Fruit fly (Drosophila melanogaster) ovary, adult (tissue): ENCODE data around the gene Nepl3.

Experiments used
- CG17801 ChIP-seq: fragments of 200-800 bp; optimal IDR thresholded peaks from 2 replicates; lab custom pipeline; 2019; ENCODE audit warnings: missing biosample characterization, mild to moderate bottlenecking, missing genetic modification characterization, moderate library complexity; ENCODE audit not compliant: partially characterized antibody

Gene Nepl3

DNA sequence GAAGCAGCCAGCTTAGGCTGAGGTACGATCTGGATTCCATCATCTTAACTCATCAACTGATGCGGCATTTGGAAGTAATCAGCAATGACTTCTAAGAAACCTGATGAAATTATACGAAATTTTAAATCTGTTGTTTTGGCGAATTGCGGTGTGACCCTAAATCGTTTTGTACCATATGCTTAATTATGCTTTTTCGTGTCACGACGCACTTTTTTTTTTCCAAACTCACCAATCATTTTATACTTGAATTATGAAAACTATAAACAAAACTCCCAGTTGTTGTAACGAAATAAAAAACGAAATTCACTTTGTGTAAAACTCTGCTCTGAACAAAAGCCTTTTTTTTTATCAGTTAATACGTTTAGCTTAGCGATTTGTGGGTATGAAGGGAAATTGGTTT, at the start of gene Nepl3:
Gene Nepl3, minus strand, starts transcription at position 155 of the 400 bp plus-strand sequence.
- TF ChIP-seq CG17801 (GFP tag; lab: Kevin White, UChicago), result no peak

DNA sequence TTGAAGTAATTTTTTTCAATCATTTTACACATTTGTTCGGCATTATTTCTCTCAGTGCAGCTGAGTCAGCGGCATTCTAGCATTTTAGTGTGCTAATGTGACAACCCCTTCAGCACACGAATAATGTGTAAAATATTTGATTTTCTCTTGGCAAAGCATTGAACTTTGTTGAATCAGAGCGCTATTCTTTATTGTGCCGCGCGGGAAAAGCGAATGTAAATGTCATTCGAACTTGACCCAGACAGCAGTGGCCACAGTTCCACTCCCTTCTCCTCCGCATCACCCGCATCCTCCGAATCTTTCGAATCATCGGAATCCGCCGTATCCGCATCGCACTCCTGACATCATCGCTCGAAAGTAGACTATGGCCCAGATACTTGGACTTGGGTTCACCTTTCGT, 45.7 kb upstream of the Nepl3 start:
- no peak for TF ChIP-seq CG17801 (GFP tag; lab: Kevin White, UChicago)

DNA sequence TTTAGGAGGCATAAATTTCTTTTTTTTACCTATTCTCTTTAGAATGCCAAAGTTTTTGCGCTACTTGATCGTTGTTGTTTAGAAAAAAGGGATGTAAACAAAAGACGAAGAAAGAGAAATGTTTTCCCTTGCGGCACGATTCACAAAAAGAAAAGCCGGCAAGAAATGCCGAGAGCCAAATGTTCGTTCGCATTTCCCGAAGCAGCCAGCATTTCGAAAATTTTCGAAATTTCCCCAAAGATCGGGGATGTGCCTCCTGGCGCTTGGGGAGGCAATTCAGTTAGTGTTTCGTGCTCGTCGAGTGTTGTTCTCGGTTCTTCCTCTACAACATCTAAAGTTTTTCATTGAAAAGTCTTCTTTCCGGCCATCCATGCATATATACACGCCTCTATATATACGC, 42.5 kb upstream of the Nepl3 start, which contains the start of gene Msp300:
Gene Msp300, plus strand, starts transcription at position 301 of the 400 bp plus-strand sequence.
- no peak for TF ChIP-seq CG17801 (GFP tag; lab: Kevin White, UChicago)

- TF ChIP-seq CG17801 (GFP tag; lab: Kevin White, UChicago), result no peak
Observed at dm6 chr2L:5099790-5100360, 41.8 kb upstream of the Nepl3 start, which contains the start of gene ND-13A. Gene ND-13A, minus strand, starts transcription at chr2L:5100288.

dm6 chr2L:5096761-5097160, 38.7 kb upstream of the Nepl3 start:
- TF ChIP-seq CG17801 (GFP tag; lab: Kevin White, UChicago), result no peak

dm6 chr2L:5096222-5096621, 38.2 kb upstream of the Nepl3 start, which contains the start of gene CG4230:
Gene CG4230, plus strand, starts transcription at chr2L:5096227.
- peak; percentile 5 for TF ChIP-seq CG17801 (GFP tag; lab: Kevin White, UChicago)

DNA sequence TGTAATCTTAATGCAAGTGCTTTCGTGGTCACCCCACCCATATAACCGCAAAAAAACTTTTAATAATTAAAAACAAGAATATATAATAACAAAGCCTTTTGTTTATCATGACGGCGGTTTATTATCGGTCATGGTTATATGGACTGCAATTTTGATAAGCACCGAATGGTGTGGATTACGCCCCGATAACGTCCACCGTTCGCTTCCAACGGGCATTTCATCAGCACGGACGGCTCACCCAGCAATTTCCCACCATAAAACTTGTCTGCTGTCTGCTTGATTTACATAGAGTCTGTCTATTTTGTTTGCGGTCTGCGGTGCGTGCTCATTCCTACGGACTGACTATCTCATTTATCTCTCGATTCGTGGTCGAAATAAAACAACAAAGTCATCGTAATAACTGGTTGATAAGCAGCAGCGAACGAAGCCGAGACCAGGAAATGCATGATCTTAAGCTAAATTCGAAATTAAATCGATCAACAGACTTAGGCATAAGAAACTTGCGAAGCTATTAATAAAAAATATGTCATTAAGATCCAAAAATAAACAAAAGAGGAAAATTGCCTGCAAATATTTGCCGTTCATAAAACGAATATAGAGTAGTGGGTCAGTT, 37.4 kb upstream of the Nepl3 start:
- TF ChIP-seq CG17801 (GFP tag; lab: Kevin White, UChicago), result peak; percentile 68

- TF ChIP-seq CG17801 (GFP tag; lab: Kevin White, UChicago), result no peak
Observed at dm6 chr2L:5093772-5094350, 35.8 kb upstream of the Nepl3 start, which contains the start of gene CG5828. Gene CG5828, plus strand, starts transcription at chr2L:5093976.

- TF ChIP-seq CG17801 (GFP tag; lab: Kevin White, UChicago), result peak; percentile 47
Observed at dm6 chr2L:5092992-5093695, 35.1 kb upstream of the Nepl3 start, which contains the start of gene Pgant5. Gene Pgant5, minus strand, starts transcription at chr2L:5093592.

DNA sequence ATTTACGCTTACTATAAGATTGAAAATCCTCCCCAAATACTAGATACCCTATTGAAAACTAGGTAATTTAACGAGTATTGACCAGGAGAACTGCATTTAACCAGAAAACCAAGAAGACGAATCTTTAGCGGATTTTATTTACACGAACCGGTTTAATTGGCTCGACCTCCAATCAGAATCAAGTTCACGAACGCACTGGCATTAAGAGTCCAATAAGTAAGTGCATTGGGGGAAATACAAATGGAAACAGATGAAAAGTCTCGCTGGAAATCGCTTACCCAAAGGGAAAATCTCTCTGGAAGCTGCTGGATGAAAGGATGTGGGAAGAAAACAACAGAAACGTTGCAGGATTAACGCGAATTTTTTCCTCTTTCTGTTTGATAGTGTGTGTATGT, 34.5 kb upstream of the Nepl3 start:
- no peak for TF ChIP-seq CG17801 (GFP tag; lab: Kevin White, UChicago)

DNA sequence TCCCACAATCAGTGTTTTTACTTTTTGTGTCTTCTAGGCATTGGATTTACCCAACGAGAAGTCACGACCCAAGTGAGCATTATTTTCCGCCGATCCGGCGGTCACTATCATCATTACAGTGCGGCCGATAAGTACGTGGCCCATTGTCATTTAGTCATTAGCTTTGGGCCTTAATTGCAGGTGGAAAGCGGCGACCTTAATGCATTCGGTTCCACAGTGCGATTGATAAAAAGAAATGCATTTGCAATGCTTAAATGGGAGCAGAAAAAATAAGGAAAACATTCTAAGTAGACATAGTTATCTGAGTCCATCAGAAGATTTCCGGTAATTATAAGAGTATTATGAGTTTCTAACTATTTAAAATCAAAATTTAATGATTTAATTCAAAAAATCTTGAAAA, 34.1 kb upstream of the Nepl3 start:
- TF ChIP-seq CG17801 (GFP tag; lab: Kevin White, UChicago), result no peak

dm6 chr2L:5090352-5090751, 32.3 kb upstream of the Nepl3 start:
- TF ChIP-seq CG17801 (GFP tag; lab: Kevin White, UChicago), result no peak

DNA sequence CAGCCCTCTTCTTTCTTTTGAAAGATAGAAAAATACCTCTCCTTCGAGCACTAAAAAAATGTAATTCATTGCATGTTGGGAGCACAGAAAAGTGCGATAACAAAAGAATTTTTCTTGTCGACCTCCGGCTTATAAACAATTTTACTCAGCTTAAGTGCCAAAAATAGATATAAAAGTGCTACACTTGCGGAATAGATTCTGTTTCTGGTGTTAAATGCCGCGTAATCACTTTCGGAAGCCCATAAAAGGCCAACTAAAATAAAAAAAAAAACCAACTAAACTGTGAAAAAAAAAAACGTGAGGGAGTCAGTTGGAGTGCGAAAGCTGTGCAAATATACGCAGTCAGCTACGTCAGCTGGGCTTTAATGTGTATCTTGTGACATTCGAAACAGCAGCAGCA, 31.6 kb upstream of the Nepl3 start:
- TF ChIP-seq CG17801 (GFP tag; lab: Kevin White, UChicago), result peak; percentile 12

- no peak for TF ChIP-seq CG17801 (GFP tag; lab: Kevin White, UChicago)
Observed at dm6 chr2L:5088649-5089270, 30.7 kb upstream of the Nepl3 start.
